Worm (Caenorhabditis elegans) whole organism, late embryonic: ENCODE data around the gene K08C7.1.

Experiments
- C38D4.7 ChIP-seq: fragments of 200-800 bp; sonication (Bioruptor generic); optimal IDR thresholded peaks from 2 replicates; lab custom pipeline; 2018; ENCODE audit warnings: mild to moderate bottlenecking, missing genetic modification characterization, moderate library complexity, missing compliant biosample characterization
- F13H6.1 ChIP-seq: sonication (generic microtip); optimal IDR thresholded peaks from 2 replicates; lab custom pipeline; 2016; ENCODE audit warnings: missing genetic modification characterization, missing compliant biosample characterization
- Y22D7AL.16 ChIP-seq: sonication (generic microtip); optimal IDR thresholded peaks from 2 replicates; lab custom pipeline; 2016; ENCODE audit warnings: missing genetic modification characterization, missing compliant biosample characterization
- ahr-1 ChIP-seq: sonication (generic microtip); optimal IDR thresholded peaks from 2 replicates; lab custom pipeline; 2016; ENCODE audit warnings: missing genetic modification characterization, missing compliant biosample characterization
- ama-1 ChIP-seq: fragments of 150-350 bp; optimal IDR thresholded peaks from 2 replicates; lab custom pipeline; 2014
- ceh-18 ChIP-seq: sonication (generic microtip); optimal IDR thresholded peaks from 2 replicates; lab custom pipeline; 2016; ENCODE audit warnings: missing genetic modification characterization, missing compliant biosample characterization
- ceh-19 ChIP-seq: fragments of 200-800 bp; sonication (Bioruptor generic); optimal IDR thresholded peaks from 2 replicates; lab custom pipeline; 2018; ENCODE audit warnings: mild to moderate bottlenecking, missing genetic modification characterization, missing compliant biosample characterization
- ceh-24 ChIP-seq: sonication (generic microtip); optimal IDR thresholded peaks from 2 replicates; lab custom pipeline; 2016; ENCODE audit warnings: mild to moderate bottlenecking, missing genetic modification characterization, missing compliant biosample characterization
- ceh-30 ChIP-seq: fragments of 150-350 bp; optimal IDR thresholded peaks from 2 replicates; lab custom pipeline; 2014; ENCODE audit warnings: missing biosample characterization, missing genetic modification characterization
- ceh-34 ChIP-seq: sonication (generic microtip); optimal IDR thresholded peaks from 2 replicates; lab custom pipeline; 2016; ENCODE audit warnings: mild to moderate bottlenecking, missing genetic modification characterization, missing compliant biosample characterization
- ceh-6 ChIP-seq: fragments of 200-800 bp; sonication (Bioruptor generic); optimal IDR thresholded peaks from 2 replicates; lab custom pipeline; 2018; ENCODE audit warnings: mild to moderate bottlenecking, missing genetic modification characterization, missing compliant biosample characterization
- dmd-4 ChIP-seq: sonication (generic microtip); optimal IDR thresholded peaks from 2 replicates; lab custom pipeline; 2016; ENCODE audit warnings: borderline replicate concordance, missing genetic modification characterization, missing compliant biosample characterization
- eyg-1 ChIP-seq: sonication (generic microtip); optimal IDR thresholded peaks from 2 replicates; lab custom pipeline; 2016; ENCODE audit warnings: missing genotype, missing genetic modification characterization, missing compliant biosample characterization
- fkh-10 ChIP-seq: fragments of 150-350 bp; optimal IDR thresholded peaks from 2 replicates; lab custom pipeline; 2014; ENCODE audit warnings: missing biosample characterization, missing genetic modification reagents, missing genetic modification characterization
- fkh-6 ChIP-seq: sonication (generic microtip); optimal IDR thresholded peaks from 2 replicates; lab custom pipeline; 2016; ENCODE audit warnings: missing genetic modification characterization, missing compliant biosample characterization
- hlh-15 ChIP-seq: sonication (generic microtip); optimal IDR thresholded peaks from 2 replicates; lab custom pipeline; 2016; ENCODE audit warnings: missing genetic modification characterization, missing compliant biosample characterization
- hlh-30 ChIP-seq: sonication (generic microtip); optimal IDR thresholded peaks from 2 replicates; lab custom pipeline; 2017; ENCODE audit warnings: antibody characterized with exemption, missing genetic modification characterization, missing compliant biosample characterization; ENCODE audit not compliant: insufficient read depth
- lin-11 ChIP-seq: fragments of 200-800 bp; sonication (Bioruptor generic); optimal IDR thresholded peaks from 2 replicates; lab custom pipeline; 2018; ENCODE audit warnings: mild to moderate bottlenecking, missing genetic modification characterization, missing compliant biosample characterization
- nfya-1 ChIP-seq: sonication (generic microtip); optimal IDR thresholded peaks from 2 replicates; lab custom pipeline; 2017; ENCODE audit warnings: missing genetic modification characterization, mild to moderate bottlenecking, missing compliant biosample characterization, antibody characterized with exemption, moderate library complexity
- nhr-11 ChIP-seq: fragments of 150-350 bp; optimal IDR thresholded peaks from 2 replicates; lab custom pipeline; 2014; ENCODE audit warnings: missing biosample characterization, missing genetic modification characterization
- npax-4 ChIP-seq: sonication (generic microtip); optimal IDR thresholded peaks from 2 replicates; lab custom pipeline; 2016; ENCODE audit warnings: missing genetic modification characterization, missing compliant biosample characterization
- odd-2 ChIP-seq: sonication (generic microtip); optimal IDR thresholded peaks from 2 replicates; lab custom pipeline; 2017; ENCODE audit warnings: antibody characterized with exemption, mild to moderate bottlenecking, missing genetic modification characterization, missing compliant biosample characterization
- pag-3 ChIP-seq: sonication (generic microtip); optimal IDR thresholded peaks from 2 replicates; lab custom pipeline; 2016; ENCODE audit warnings: missing compliant biosample characterization, missing genetic modification characterization, borderline replicate concordance
- pha-4 ChIP-seq: fragments of 150-350 bp; optimal IDR thresholded peaks from 2 replicates; lab custom pipeline; 2018; ENCODE audit warnings: missing biosample characterization, missing genetic modification reagents, missing genetic modification characterization
- pqm-1 ChIP-seq: sonication (generic microtip); optimal IDR thresholded peaks from 2 replicates; lab custom pipeline; 2016; ENCODE audit warnings: missing genetic modification characterization, missing compliant biosample characterization
- ref-2 ChIP-seq: sonication (generic microtip); optimal IDR thresholded peaks from 2 replicates; lab custom pipeline; 2016; ENCODE audit warnings: missing genetic modification characterization, missing compliant biosample characterization
- sox-4 ChIP-seq: sonication (generic microtip); optimal IDR thresholded peaks from 2 replicates; lab custom pipeline; 2017; ENCODE audit warnings: mild to moderate bottlenecking, missing genetic modification characterization, inconsistent platforms, missing compliant biosample characterization
- ttx-3 ChIP-seq: sonication (generic microtip); optimal IDR thresholded peaks from 2 replicates; lab custom pipeline; 2016; ENCODE audit warnings: missing genetic modification reagents, missing genetic modification characterization, missing compliant biosample characterization
- unc-3 ChIP-seq, 2 experiments: fragments of 200-800 bp in 1 of 2; sonication (Bioruptor generic) in 1 of 2; sonication (generic microtip) in 1 of 2; conservative IDR thresholded peaks in 1 of 2; optimal IDR thresholded peaks in 1 of 2; 2 replicates each; pipeline versions ENCODE4 v1.3.6 to Lab custom; 2016 to 2022; ENCODE audit warnings: missing compliant biosample characterization in 2 of 2, missing genetic modification characterization in 2 of 2, missing genetic modification reagents in 1 of 2
- unc-55 ChIP-seq: sonication (generic microtip); optimal IDR thresholded peaks from 2 replicates; lab custom pipeline; 2017; ENCODE audit warnings: missing biosample characterization, missing genetic modification reagents, missing genetic modification characterization
- unc-86 ChIP-seq: sonication (generic microtip); optimal IDR thresholded peaks from 2 replicates; lab custom pipeline; 2016; ENCODE audit warnings: missing genetic modification characterization, missing compliant biosample characterization
- zip-5 ChIP-seq: sonication (generic microtip); optimal IDR thresholded peaks from 2 replicates; lab custom pipeline; 2016; ENCODE audit warnings: missing genetic modification characterization, missing compliant biosample characterization
- ztf-16 ChIP-seq: sonication (generic microtip); optimal IDR thresholded peaks from 2 replicates; lab custom pipeline; 2017; ENCODE audit warnings: missing genetic modification characterization, missing compliant biosample characterization

The K08C7.1 gene

ce11 chrIV:10697022-10697979 lies 40.7 kb downstream of the K08C7.1 start, which contains the start of gene allo-1:
Gene allo-1, minus strand, starts transcription at chrIV:10697072.
- TF ChIP-seq fkh-6 (no peak), unc-55 (peak; percentile 23), ceh-18 (tag; lab: Kevin White, UChicago) (peak; percentile 28), ama-1 (lab: Kevin White, UChicago) (no peak), hlh-30 (tag; lab: Kevin White, UChicago) (peak; percentile 79)

DNA sequence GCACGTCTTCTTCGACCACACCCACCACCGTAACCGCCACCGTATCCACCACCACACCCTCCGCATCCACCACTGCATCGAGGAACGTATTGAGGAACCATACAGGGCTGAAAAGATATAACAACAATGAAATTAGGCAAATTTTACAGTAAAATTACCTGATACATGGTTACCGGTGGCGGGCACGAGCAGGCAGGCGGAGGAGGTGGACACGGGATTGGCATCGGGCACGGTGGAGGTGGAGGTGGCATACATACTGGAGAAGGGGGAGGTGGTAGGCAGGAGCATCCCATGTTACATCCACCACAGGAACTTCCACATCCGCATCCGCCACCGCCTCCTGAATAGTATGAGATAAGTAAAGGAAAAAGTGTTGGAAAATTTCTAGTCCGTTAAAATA lies 41.9 kb downstream of the K08C7.1 start:
- TF ChIP-seq sox-4 (tag; lab: Kevin White, UChicago) (no peak), npax-4 (no peak), nhr-11 (no peak), nfya-1 (no peak), ztf-16 (tag; lab: Kevin White, UChicago) (no peak), unc-55 (no peak), pag-3 (no peak), C38D4.7 (no peak), ceh-19 (no peak), fkh-10 (no peak)

ce11 chrIV:10699000-10699399 lies 42.4 kb downstream of the K08C7.1 start:
- TF ChIP-seq F13H6.1 (no peak), hlh-15 (tag; lab: Kevin White, UChicago) (no peak), unc-86 (tag; lab: Kevin White, UChicago) (no peak), pha-4 (no peak)

- TF ChIP-seq ceh-6 (no peak), ttx-3 (tag; lab: Kevin White, UChicago) (no peak), eyg-1 (no peak), hlh-15 (tag; lab: Kevin White, UChicago) (no peak), pha-4 (no peak), odd-2 (tag; lab: Kevin White, UChicago) (no peak)
Measured at ce11 chrIV:10699660-10700059, 43.0 kb downstream of the K08C7.1 start, which contains the start of gene R102.11. Gene R102.11, minus strand, starts transcription at chrIV:10699760.

- no peak for TF ChIP-seq lin-11 (tag; lab: Kevin White, UChicago)
- TF ChIP-seq unc-3 (GFP tag; conservative IDR thresholded peaks at IDR 0.05; lab: Robert Waterston, UW): no peak
- TF ChIP-seq unc-3 (tag; optimal IDR thresholded peaks at IDR 0.05; lab: Kevin White, UChicago): no peak
- no peak for TF ChIP-seq ceh-24 (tag; lab: Kevin White, UChicago)
- no peak for TF ChIP-seq ref-2 (tag; lab: Kevin White, UChicago)
- no peak for TF ChIP-seq dmd-4
- no peak for TF ChIP-seq ahr-1
- TF ChIP-seq pqm-1: no peak
- TF ChIP-seq ceh-30 (tag; lab: Kevin White, UChicago): no peak
- no peak for TF ChIP-seq Y22D7AL.16
- no peak for TF ChIP-seq zip-5 (tag; lab: Kevin White, UChicago)
- no peak for TF ChIP-seq ceh-34
Measured at ce11 chrIV:10701866-10702458, 45.4 kb downstream of the K08C7.1 start.
